Worm (Caenorhabditis elegans) whole organism, L2 larva: ENCODE measurements around the gene ZK673.6.
A peak's percentile ranks its signal among the peaks of the same experiment; 100 is the strongest.
"Not testable (repeated sequence)": the region's sequence is repeated elsewhere in the genome, so short reads cannot be mapped to it uniquely, and the experiment has no call there.

Source experiments
- F13H6.1 ChIP-seq: sonication (generic microtip); optimal IDR thresholded peaks from 2 replicates; lab custom pipeline; 2016; ENCODE audit warnings: missing genetic modification characterization, missing compliant biosample characterization
- R02D3.7 ChIP-seq: fragments of 150-350 bp; optimal IDR thresholded peaks from 2 replicates; lab custom pipeline; 2014; ENCODE audit warnings: missing biosample characterization, missing genetic modification characterization
- Y55F3AM.14 ChIP-seq: fragments of 200-800 bp; sonication (Bioruptor generic); optimal IDR thresholded peaks from 2 replicates; lab custom pipeline; 2018; ENCODE audit warnings: mild to moderate bottlenecking, missing genetic modification characterization, missing compliant biosample characterization
- ZK546.5 ChIP-seq: sonication (generic microtip); optimal IDR thresholded peaks from 2 replicates; lab custom pipeline; 2017; ENCODE audit warnings: missing biosample characterization, missing genetic modification characterization
- alr-1 ChIP-seq: fragments of 150-350 bp; optimal IDR thresholded peaks from 2 replicates; lab custom pipeline; 2014; ENCODE audit warnings: missing biosample characterization, missing genetic modification characterization
- aly-2 ChIP-seq: fragments of 150-350 bp; optimal IDR thresholded peaks from 2 replicates; lab custom pipeline; 2014; ENCODE audit warnings: missing biosample characterization, missing genetic modification characterization
- blmp-1 ChIP-seq: sonication (generic microtip); optimal IDR thresholded peaks from 2 replicates; lab custom pipeline; 2017; ENCODE audit warnings: missing genetic modification characterization, mild to moderate bottlenecking, missing compliant biosample characterization, antibody characterized with exemption, moderate library complexity; ENCODE audit not compliant: insufficient read depth
- ceh-16 ChIP-seq: fragments of 150-350 bp; optimal IDR thresholded peaks from 2 replicates; lab custom pipeline; 2014; ENCODE audit warnings: missing biosample characterization, missing genetic modification characterization
- ceh-82 ChIP-seq: fragments of 150-350 bp; optimal IDR thresholded peaks from 2 replicates; lab custom pipeline; 2014; ENCODE audit warnings: missing biosample characterization, missing genetic modification characterization
- crh-2 ChIP-seq: sonication (generic microtip); optimal IDR thresholded peaks from 2 replicates; lab custom pipeline; 2017; ENCODE audit warnings: missing biosample characterization, missing genetic modification characterization
- dmd-4 ChIP-seq: sonication (generic microtip); optimal IDR thresholded peaks from 2 replicates; lab custom pipeline; 2017; ENCODE audit warnings: missing biosample characterization, missing genetic modification characterization
- elt-1 ChIP-seq: fragments of 150-350 bp; optimal IDR thresholded peaks from 2 replicates; lab custom pipeline; 2014; ENCODE audit warnings: missing biosample characterization, missing genetic modification characterization
- elt-3 ChIP-seq: sonication (generic microtip); optimal IDR thresholded peaks from 2 replicates; lab custom pipeline; 2017; ENCODE audit warnings: missing biosample characterization, missing genetic modification characterization
- fos-1 ChIP-seq: fragments of 150-350 bp; optimal IDR thresholded peaks from 2 replicates; lab custom pipeline; 2014; ENCODE audit warnings: missing biosample characterization, missing genetic modification characterization
- gmeb-1 ChIP-seq: fragments of 150-350 bp; optimal IDR thresholded peaks from 2 replicates; lab custom pipeline; 2014; ENCODE audit warnings: missing biosample characterization, missing genetic modification characterization
- lin-11 ChIP-seq: fragments of 150-350 bp; sonication (generic microtip); optimal IDR thresholded peaks from 2 replicates; lab custom pipeline; 2014; ENCODE audit warnings: missing biosample characterization, missing genetic modification characterization, inconsistent platforms, mixed read lengths
- lin-39 ChIP-seq: fragments of 150-350 bp; optimal IDR thresholded peaks from 2 replicates; lab custom pipeline; 2014; ENCODE audit warnings: missing biosample characterization, missing genetic modification reagents, missing genetic modification characterization
- lsy-2 ChIP-seq, 2 experiments: fragments of 150-350 bp in 1 of 2; sonication (generic microtip) in 1 of 2; optimal IDR thresholded peaks; 2 replicates each; lab custom pipeline; 2014 to 2017; ENCODE audit warnings: missing biosample characterization in 2 of 2, missing genetic modification characterization in 2 of 2
- mbf-1 ChIP-seq: sonication (generic microtip); optimal IDR thresholded peaks from 2 replicates; lab custom pipeline; 2017; ENCODE audit warnings: missing biosample characterization, missing genetic modification characterization
- mdl-1 ChIP-seq, 2 experiments: fragments of 150-350 bp in 1 of 2; sonication (generic microtip) in 1 of 2; optimal IDR thresholded peaks; 2 replicates each; lab custom pipeline; 2017; ENCODE audit warnings: missing biosample characterization in 2 of 2, missing genetic modification characterization in 2 of 2
- nhr-12 ChIP-seq: fragments of 150-350 bp; optimal IDR thresholded peaks from 2 replicates; lab custom pipeline; 2014; ENCODE audit warnings: missing biosample characterization, missing genetic modification characterization
- nhr-129 ChIP-seq: fragments of 150-350 bp; optimal IDR thresholded peaks from 2 replicates; lab custom pipeline; 2014; ENCODE audit warnings: missing biosample characterization, missing genetic modification characterization
- nhr-21 ChIP-seq: fragments of 150-350 bp; optimal IDR thresholded peaks from 2 replicates; lab custom pipeline; 2014; ENCODE audit warnings: missing biosample characterization, missing genetic modification characterization
- nhr-23 ChIP-seq: fragments of 150-350 bp; optimal IDR thresholded peaks from 2 replicates; lab custom pipeline; 2014; ENCODE audit warnings: missing biosample characterization, missing genetic modification reagents, missing genetic modification characterization
- nhr-25 ChIP-seq: fragments of 150-350 bp; sonication (generic microtip); optimal IDR thresholded peaks from 3 replicates; lab custom pipeline; 2014; ENCODE audit warnings: missing biosample characterization, missing genetic modification characterization
- nhr-6 ChIP-seq: fragments of 150-350 bp; optimal IDR thresholded peaks from 2 replicates; lab custom pipeline; 2014; ENCODE audit warnings: missing biosample characterization, missing genetic modification characterization
- nhr-77 ChIP-seq: fragments of 150-350 bp; optimal IDR thresholded peaks from 2 replicates; lab custom pipeline; 2014; ENCODE audit warnings: missing biosample characterization, missing genetic modification characterization
- peb-1 ChIP-seq: fragments of 150-350 bp; optimal IDR thresholded peaks from 2 replicates; lab custom pipeline; 2014; ENCODE audit warnings: missing biosample characterization, missing genetic modification characterization
- sem-4 ChIP-seq: fragments of 150-350 bp; optimal IDR thresholded peaks from 2 replicates; lab custom pipeline; 2014; ENCODE audit warnings: missing biosample characterization, missing genetic modification reagents, missing genetic modification characterization
- sma-9 ChIP-seq, 2 experiments: fragments of 150-350 bp in 1 of 2; sonication (generic microtip) in 1 of 2; optimal IDR thresholded peaks; 2 replicates each; lab custom pipeline; 2014 to 2016; ENCODE audit warnings: missing genetic modification characterization in 2 of 2, mild to moderate bottlenecking in 1 of 2, missing biosample characterization in 1 of 2, missing compliant biosample characterization in 1 of 2, missing genetic modification reagents in 1 of 2, moderate library complexity in 1 of 2
- unc-55 ChIP-seq: fragments of 150-350 bp; sonication (generic microtip); optimal IDR thresholded peaks from 3 replicates; lab custom pipeline; 2014; ENCODE audit warnings: missing biosample characterization, missing genetic modification reagents, missing genetic modification characterization
- zag-1 ChIP-seq: fragments of 150-350 bp; optimal IDR thresholded peaks from 2 replicates; lab custom pipeline; 2014; ENCODE audit warnings: missing biosample characterization, missing genetic modification characterization
- ztf-4 ChIP-seq: fragments of 150-350 bp; optimal IDR thresholded peaks from 2 replicates; lab custom pipeline; 2014; ENCODE audit warnings: missing biosample characterization, missing genetic modification characterization

ZK673.6 gene

ce11 chrII:10444971-10445707, 19.0 kb downstream of the ZK673.6 start:
- TF ChIP-seq sma-9 (GFP tag; optimal IDR thresholded peaks at IDR 0.05; lab: Kevin White, UChicago) = peak; percentile 34
- no peak for TF ChIP-seq sma-9 (tag; optimal IDR thresholded peaks at IDR 0.05; lab: Kevin White, UChicago)
- peak; percentile 16 for TF ChIP-seq F13H6.1 (tag; lab: Kevin White, UChicago)
- TF ChIP-seq mbf-1 = no peak
- TF ChIP-seq ceh-16 (tag; lab: Kevin White, UChicago) = no peak
- TF ChIP-seq nhr-129 (tag; lab: Kevin White, UChicago) = peak; percentile 22
- peak in 1 of 2 experiments; percentile 74 for TF ChIP-seq lsy-2 (tag; optimal IDR thresholded peaks at IDR 0.05; lab: Kevin White, UChicago)

ce11 chrII:10443898-10444297, 20.2 kb downstream of the ZK673.6 start:
- TF ChIP-seq sma-9 (GFP tag; optimal IDR thresholded peaks at IDR 0.05; lab: Kevin White, UChicago) (peak; percentile 50), sma-9 (tag; optimal IDR thresholded peaks at IDR 0.05; lab: Kevin White, UChicago) (no peak), fos-1 (tag; lab: Kevin White, UChicago) (peak; percentile 43), lsy-2 (tag; optimal IDR thresholded peaks at IDR 0.05; lab: Kevin White, UChicago) (no peak), peb-1 (no peak), aly-2 (tag; lab: Kevin White, UChicago) (no peak)
- TF ChIP-seq, all 48 proteins: peak for 2

ce11 chrII:10442846-10443245, 21.3 kb downstream of the ZK673.6 start, which contains the start of gene ZK673.1:
ZK673.1 (plus strand) TSS chrII:10443146.
- not testable (repeated sequence) for TF ChIP-seq blmp-1, alr-1, ztf-4 (tag; lab: Kevin White, UChicago)

DNA sequence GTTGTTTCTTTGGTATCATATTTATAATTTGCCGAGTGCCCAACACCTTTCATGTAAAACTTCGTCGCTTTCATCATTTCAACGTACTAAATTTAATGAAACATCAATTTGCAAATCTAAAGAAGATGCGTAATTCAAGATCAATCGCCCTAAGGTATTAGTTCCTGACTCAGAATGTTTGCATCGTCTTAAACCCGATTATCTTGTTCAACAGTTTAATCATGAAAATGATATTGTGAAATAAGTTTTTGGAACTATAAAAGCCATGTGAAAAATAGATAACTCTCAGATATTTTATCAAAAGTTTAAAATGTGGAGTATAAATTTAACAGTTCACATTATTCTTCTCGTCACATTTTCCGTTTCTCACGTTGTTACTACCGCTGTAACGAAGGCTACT, 24.2 kb downstream of the ZK673.6 start, which contains the start of gene E04D5.4:
TSS of gene E04D5.4 (plus strand) at position 301 of the 400 bp plus-strand sequence.
- TF ChIP-seq fos-1 (tag; lab: Kevin White, UChicago) (no peak), lin-11 (tag; lab: Kevin White, UChicago) (no peak), nhr-77 (tag; lab: Kevin White, UChicago) (no peak), mbf-1 (no peak), ceh-82 (tag; lab: Kevin White, UChicago) (no peak), gmeb-1 (tag; lab: Kevin White, UChicago) (no peak), dmd-4 (tag; lab: Kevin White, UChicago) (no peak)

DNA sequence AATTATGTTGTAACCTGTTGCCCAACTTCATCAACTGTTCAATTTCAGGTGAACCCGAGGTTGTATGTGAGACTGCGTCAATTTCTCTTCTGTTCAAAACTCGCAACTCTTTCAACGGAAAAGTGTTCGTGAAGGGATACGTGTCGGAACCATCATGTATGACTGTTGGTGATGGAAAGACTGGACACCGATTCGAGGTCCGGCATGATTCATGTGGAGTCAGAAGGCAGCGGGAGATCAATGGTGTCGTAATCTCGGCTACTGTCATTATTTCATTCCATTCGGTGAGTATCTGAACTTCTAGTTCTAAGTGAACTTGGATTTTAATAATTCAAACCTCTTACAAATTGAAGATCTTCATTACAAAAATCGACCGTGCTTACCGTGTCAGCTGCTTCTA, 26.3 kb downstream of the ZK673.6 start:
- TF ChIP-seq fos-1 (tag; lab: Kevin White, UChicago) (no peak), sem-4 (no peak)

- no peak for TF ChIP-seq unc-55 (GFP tag; lab: Kevin White, UChicago)
- TF ChIP-seq nhr-21 (tag; lab: Kevin White, UChicago) = no peak
- TF ChIP-seq nhr-6 (tag; lab: Kevin White, UChicago) = no peak
- TF ChIP-seq nhr-23 (tag; lab: Kevin White, UChicago) = no peak
- no peak for TF ChIP-seq zag-1 (tag; lab: Kevin White, UChicago)
- TF ChIP-seq blmp-1 (tag; lab: Kevin White, UChicago) = no peak
- no peak for TF ChIP-seq dmd-4 (tag; lab: Kevin White, UChicago)
- no peak for TF ChIP-seq Y55F3AM.14 (GFP tag; lab: Kevin White, UChicago)
- TF ChIP-seq lin-11 (tag; lab: Kevin White, UChicago) = no peak
- no peak for TF ChIP-seq ZK546.5 (tag; lab: Kevin White, UChicago)
- TF ChIP-seq R02D3.7 (tag; lab: Kevin White, UChicago) = no peak
- no peak for TF ChIP-seq sem-4
These were observed 28.3 kb downstream of the ZK673.6 start, which contains the start of gene cut-4 for ce11 chrII:10435836-10436235. cut-4 (plus strand) TSS chrII:10436136.

DNA sequence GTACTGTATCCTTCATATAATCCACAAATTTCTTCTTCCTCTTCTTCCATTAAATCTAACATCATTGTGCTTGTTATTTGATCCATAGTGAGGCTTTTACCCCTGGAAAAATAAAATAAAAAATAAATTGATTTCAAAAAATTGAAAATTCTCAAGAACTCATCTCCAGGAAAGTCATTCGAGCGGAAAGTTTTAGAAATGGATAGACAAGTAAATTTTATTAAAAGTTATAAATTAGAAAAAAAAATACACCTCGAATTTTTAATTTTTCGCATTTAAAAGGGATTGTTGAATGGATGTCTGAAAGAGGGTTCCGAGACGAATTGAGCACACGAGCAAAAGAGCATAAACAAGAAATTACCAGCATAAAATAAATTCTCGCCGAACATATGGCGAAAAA, 42.2 kb downstream of the ZK673.6 start, which contains the start of gene frpr-21:
TSS of gene frpr-21 (minus strand) at position 101 of the 400 bp plus-strand sequence.
- TF ChIP-seq nhr-25 (tag; lab: Kevin White, UChicago) = no peak
- TF ChIP-seq aly-2 (tag; lab: Kevin White, UChicago) = no peak
- no peak for TF ChIP-seq lin-39
- no peak for TF ChIP-seq ZK546.5 (tag; lab: Kevin White, UChicago)
- TF ChIP-seq elt-1 (tag; lab: Kevin White, UChicago) = no peak
- TF ChIP-seq nhr-12 (tag; lab: Kevin White, UChicago) = no peak
- no peak for TF ChIP-seq elt-3 (tag; lab: Kevin White, UChicago)
- TF ChIP-seq crh-2 (tag; lab: Kevin White, UChicago) = no peak
- TF ChIP-seq mdl-1 (tag; optimal IDR thresholded peaks at IDR 0.05; lab: Kevin White, UChicago) = no peak
- no peak for TF ChIP-seq mbf-1
- TF ChIP-seq F13H6.1 (tag; lab: Kevin White, UChicago) = no peak
